Worm (Caenorhabditis elegans) whole organism, L2 larva: ENCODE measurements around the gene fmil-1.

Experiments
- C34F6.9 ChIP-seq: fragments of 150-350 bp; optimal IDR thresholded peaks from 2 replicates; lab custom pipeline; 2014; ENCODE audit warnings: missing biosample characterization, missing genetic modification characterization
- F13H6.1 ChIP-seq: sonication (generic microtip); optimal IDR thresholded peaks from 2 replicates; lab custom pipeline; 2016; ENCODE audit warnings: missing genetic modification characterization, missing compliant biosample characterization
- R02D3.7 ChIP-seq: fragments of 150-350 bp; optimal IDR thresholded peaks from 2 replicates; lab custom pipeline; 2014; ENCODE audit warnings: missing biosample characterization, missing genetic modification characterization
- Y55F3AM.14 ChIP-seq: fragments of 200-800 bp; sonication (Bioruptor generic); optimal IDR thresholded peaks from 2 replicates; lab custom pipeline; 2018; ENCODE audit warnings: mild to moderate bottlenecking, missing genetic modification characterization, missing compliant biosample characterization
- ZK546.5 ChIP-seq: sonication (generic microtip); optimal IDR thresholded peaks from 2 replicates; lab custom pipeline; 2017; ENCODE audit warnings: missing biosample characterization, missing genetic modification characterization
- alr-1 ChIP-seq: fragments of 150-350 bp; optimal IDR thresholded peaks from 2 replicates; lab custom pipeline; 2014; ENCODE audit warnings: missing biosample characterization, missing genetic modification characterization
- aly-2 ChIP-seq: fragments of 150-350 bp; optimal IDR thresholded peaks from 2 replicates; lab custom pipeline; 2014; ENCODE audit warnings: missing biosample characterization, missing genetic modification characterization
- ama-1 ChIP-seq: fragments of 150-350 bp; optimal IDR thresholded peaks from 2 replicates; lab custom pipeline; 2018; ENCODE audit warnings: inconsistent platforms
- blmp-1 ChIP-seq: sonication (generic microtip); optimal IDR thresholded peaks from 2 replicates; lab custom pipeline; 2017; ENCODE audit warnings: missing genetic modification characterization, mild to moderate bottlenecking, missing compliant biosample characterization, antibody characterized with exemption, moderate library complexity; ENCODE audit not compliant: insufficient read depth
- ceh-16 ChIP-seq: fragments of 150-350 bp; optimal IDR thresholded peaks from 2 replicates; lab custom pipeline; 2014; ENCODE audit warnings: missing biosample characterization, missing genetic modification characterization
- ceh-82 ChIP-seq: fragments of 150-350 bp; optimal IDR thresholded peaks from 2 replicates; lab custom pipeline; 2014; ENCODE audit warnings: missing biosample characterization, missing genetic modification characterization
- crh-2 ChIP-seq: sonication (generic microtip); optimal IDR thresholded peaks from 2 replicates; lab custom pipeline; 2017; ENCODE audit warnings: missing biosample characterization, missing genetic modification characterization
- dmd-4 ChIP-seq: sonication (generic microtip); optimal IDR thresholded peaks from 2 replicates; lab custom pipeline; 2017; ENCODE audit warnings: missing biosample characterization, missing genetic modification characterization
- elt-3 ChIP-seq: sonication (generic microtip); optimal IDR thresholded peaks from 2 replicates; lab custom pipeline; 2017; ENCODE audit warnings: missing biosample characterization, missing genetic modification characterization
- fos-1 ChIP-seq: fragments of 150-350 bp; optimal IDR thresholded peaks from 2 replicates; lab custom pipeline; 2014; ENCODE audit warnings: missing biosample characterization, missing genetic modification characterization
- gmeb-1 ChIP-seq: fragments of 150-350 bp; optimal IDR thresholded peaks from 2 replicates; lab custom pipeline; 2014; ENCODE audit warnings: missing biosample characterization, missing genetic modification characterization
- lin-11 ChIP-seq: fragments of 150-350 bp; sonication (generic microtip); optimal IDR thresholded peaks from 2 replicates; lab custom pipeline; 2014; ENCODE audit warnings: missing biosample characterization, missing genetic modification characterization, inconsistent platforms, mixed read lengths
- lin-13 ChIP-seq: fragments of 150-350 bp; optimal IDR thresholded peaks from 2 replicates; lab custom pipeline; 2014; ENCODE audit warnings: missing biosample characterization, missing genetic modification reagents, missing genetic modification characterization
- lin-39 ChIP-seq: fragments of 150-350 bp; optimal IDR thresholded peaks from 2 replicates; lab custom pipeline; 2014; ENCODE audit warnings: missing biosample characterization, missing genetic modification reagents, missing genetic modification characterization
- lsy-2 ChIP-seq, 2 experiments: fragments of 150-350 bp in 1 of 2; sonication (generic microtip) in 1 of 2; optimal IDR thresholded peaks; 2 replicates each; lab custom pipeline; 2014 to 2017; ENCODE audit warnings: missing biosample characterization in 2 of 2, missing genetic modification characterization in 2 of 2
- mab-5 ChIP-seq: fragments of 150-350 bp; optimal IDR thresholded peaks from 2 replicates; lab custom pipeline; 2014; ENCODE audit warnings: missing biosample characterization, missing genetic modification characterization
- mbf-1 ChIP-seq: sonication (generic microtip); optimal IDR thresholded peaks from 2 replicates; lab custom pipeline; 2017; ENCODE audit warnings: missing biosample characterization, missing genetic modification characterization
- mdl-1 ChIP-seq, 2 experiments: fragments of 150-350 bp in 1 of 2; sonication (generic microtip) in 1 of 2; optimal IDR thresholded peaks; 2 replicates each; lab custom pipeline; 2017; ENCODE audit warnings: missing biosample characterization in 2 of 2, missing genetic modification characterization in 2 of 2
- nhr-10 ChIP-seq: sonication (generic microtip); optimal IDR thresholded peaks from 2 replicates; lab custom pipeline; 2017; ENCODE audit warnings: missing biosample characterization, missing genetic modification characterization
- nhr-11 ChIP-seq: fragments of 150-350 bp; optimal IDR thresholded peaks from 2 replicates; lab custom pipeline; 2014; ENCODE audit warnings: missing biosample characterization, missing genetic modification characterization
- nhr-12 ChIP-seq: fragments of 150-350 bp; optimal IDR thresholded peaks from 2 replicates; lab custom pipeline; 2014; ENCODE audit warnings: missing biosample characterization, missing genetic modification characterization
- nhr-129 ChIP-seq: fragments of 150-350 bp; optimal IDR thresholded peaks from 2 replicates; lab custom pipeline; 2014; ENCODE audit warnings: missing biosample characterization, missing genetic modification characterization
- nhr-21 ChIP-seq: fragments of 150-350 bp; optimal IDR thresholded peaks from 2 replicates; lab custom pipeline; 2014; ENCODE audit warnings: missing biosample characterization, missing genetic modification characterization
- nhr-237 ChIP-seq: fragments of 150-350 bp; optimal IDR thresholded peaks from 2 replicates; lab custom pipeline; 2014; ENCODE audit warnings: missing biosample characterization, missing genetic modification characterization
- nhr-25 ChIP-seq: fragments of 150-350 bp; sonication (generic microtip); optimal IDR thresholded peaks from 3 replicates; lab custom pipeline; 2014; ENCODE audit warnings: missing biosample characterization, missing genetic modification characterization
- nhr-6 ChIP-seq: fragments of 150-350 bp; optimal IDR thresholded peaks from 2 replicates; lab custom pipeline; 2014; ENCODE audit warnings: missing biosample characterization, missing genetic modification characterization
- nhr-77 ChIP-seq: fragments of 150-350 bp; optimal IDR thresholded peaks from 2 replicates; lab custom pipeline; 2014; ENCODE audit warnings: missing biosample characterization, missing genetic modification characterization
- sem-4 ChIP-seq: fragments of 150-350 bp; optimal IDR thresholded peaks from 2 replicates; lab custom pipeline; 2014; ENCODE audit warnings: missing biosample characterization, missing genetic modification reagents, missing genetic modification characterization
- sma-3 ChIP-seq: sonication (generic microtip); optimal IDR thresholded peaks from 2 replicates; lab custom pipeline; 2016; ENCODE audit warnings: missing genetic modification reagents, missing genetic modification characterization, missing compliant biosample characterization
- snpc-4 ChIP-seq: fragments of 150-350 bp; optimal IDR thresholded peaks from 2 replicates; lab custom pipeline; 2014; ENCODE audit warnings: missing biosample characterization, missing genetic modification characterization
- unc-39 ChIP-seq: fragments of 150-350 bp; optimal IDR thresholded peaks from 2 replicates; lab custom pipeline; 2014; ENCODE audit warnings: missing biosample characterization, missing genetic modification characterization
- unc-55 ChIP-seq: fragments of 150-350 bp; sonication (generic microtip); optimal IDR thresholded peaks from 3 replicates; lab custom pipeline; 2014; ENCODE audit warnings: missing biosample characterization, missing genetic modification reagents, missing genetic modification characterization
- unc-62 ChIP-seq: fragments of 150-350 bp; optimal IDR thresholded peaks from 2 replicates; lab custom pipeline; 2014; ENCODE audit warnings: missing biosample characterization, missing genetic modification reagents, missing genetic modification characterization
- zag-1 ChIP-seq: fragments of 150-350 bp; optimal IDR thresholded peaks from 2 replicates; lab custom pipeline; 2014; ENCODE audit warnings: missing biosample characterization, missing genetic modification characterization
- ztf-1 ChIP-seq: fragments of 200-800 bp; sonication (Bioruptor generic); conservative IDR thresholded peaks from 2 replicates; pipeline ENCODE4 v1.3.6; 2022; ENCODE audit warnings: missing genetic modification characterization, missing compliant biosample characterization
- ztf-11 ChIP-seq: sonication (generic microtip); optimal IDR thresholded peaks from 2 replicates; lab custom pipeline; 2017; ENCODE audit warnings: missing biosample characterization, missing genetic modification characterization
- ztf-4 ChIP-seq: fragments of 150-350 bp; optimal IDR thresholded peaks from 2 replicates; lab custom pipeline; 2014; ENCODE audit warnings: missing biosample characterization, missing genetic modification characterization

The fmil-1 gene

DNA sequence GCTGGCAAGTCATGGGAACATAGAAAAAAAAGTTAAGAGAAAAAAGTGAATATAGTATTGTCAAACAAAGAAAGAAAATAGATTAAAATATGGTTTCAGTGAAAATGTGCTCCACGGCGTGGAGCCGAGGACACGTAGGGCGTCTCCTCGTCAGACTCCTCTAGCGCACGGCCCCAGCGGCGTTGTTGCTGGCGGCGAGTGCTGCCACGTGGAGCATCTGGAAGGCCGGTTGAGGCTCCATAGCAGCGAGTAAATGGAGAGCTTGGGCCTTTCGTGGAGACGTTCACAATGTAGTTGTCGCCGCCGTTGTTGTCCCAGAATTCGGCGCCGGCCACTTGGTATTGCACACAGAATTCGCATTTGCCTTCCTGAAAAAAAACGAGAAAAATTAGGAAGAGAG is 23.0 kb downstream of the fmil-1 start:
- no peak for TF ChIP-seq aly-2

ce11 chrIV:3644863-3645378 is 23.6 kb downstream of the fmil-1 start:
- TF ChIP-seq F13H6.1 (tag; lab: Kevin White, UChicago) (peak; percentile 30), nhr-25 (tag; lab: Kevin White, UChicago) (no peak), ztf-4 (tag; lab: Kevin White, UChicago) (peak; percentile 100), lin-13 (GFP tag; lab: Kevin White, UChicago) (peak; percentile 31), nhr-129 (tag; lab: Kevin White, UChicago) (peak; percentile 55), ceh-16 (tag; lab: Kevin White, UChicago) (no peak), lsy-2 (tag; optimal IDR thresholded peaks at IDR 0.05; lab: Kevin White, UChicago) (peak in 1 of 2 experiments; percentile 57), nhr-6 (tag; lab: Kevin White, UChicago) (peak; percentile 21), ama-1 (peak; percentile 64)

- TF ChIP-seq blmp-1 (no peak), lin-39 (tag; lab: Kevin White, UChicago) (no peak), mdl-1 (tag; optimal IDR thresholded peaks at IDR 0.05; lab: Kevin White, UChicago) (no peak), unc-62 (GFP tag; lab: Kevin White, UChicago) (no peak), nhr-11 (tag; lab: Kevin White, UChicago) (no peak)
Observed at ce11 chrIV:3642189-3642588, 26.3 kb downstream of the fmil-1 start, which contains the start of gene CC8.3. Gene CC8.3 (minus strand): TSS chrIV:3642289.

- no peak for TF ChIP-seq nhr-129 (tag; lab: Kevin White, UChicago)
- no peak for TF ChIP-seq ama-1
- TF ChIP-seq ztf-1 (GFP tag; lab: Robert Waterston, UW): no peak
- TF ChIP-seq zag-1 (tag; lab: Kevin White, UChicago): no peak
- no peak for TF ChIP-seq lin-13 (GFP tag; lab: Kevin White, UChicago)
- TF ChIP-seq nhr-21 (tag; lab: Kevin White, UChicago): no peak
- TF ChIP-seq R02D3.7 (tag; lab: Kevin White, UChicago): no peak
- no peak for TF ChIP-seq ztf-4 (tag; lab: Kevin White, UChicago)
- TF ChIP-seq sma-3: no peak
Observed at ce11 chrIV:3638250-3638926, 30.1 kb downstream of the fmil-1 start.

DNA sequence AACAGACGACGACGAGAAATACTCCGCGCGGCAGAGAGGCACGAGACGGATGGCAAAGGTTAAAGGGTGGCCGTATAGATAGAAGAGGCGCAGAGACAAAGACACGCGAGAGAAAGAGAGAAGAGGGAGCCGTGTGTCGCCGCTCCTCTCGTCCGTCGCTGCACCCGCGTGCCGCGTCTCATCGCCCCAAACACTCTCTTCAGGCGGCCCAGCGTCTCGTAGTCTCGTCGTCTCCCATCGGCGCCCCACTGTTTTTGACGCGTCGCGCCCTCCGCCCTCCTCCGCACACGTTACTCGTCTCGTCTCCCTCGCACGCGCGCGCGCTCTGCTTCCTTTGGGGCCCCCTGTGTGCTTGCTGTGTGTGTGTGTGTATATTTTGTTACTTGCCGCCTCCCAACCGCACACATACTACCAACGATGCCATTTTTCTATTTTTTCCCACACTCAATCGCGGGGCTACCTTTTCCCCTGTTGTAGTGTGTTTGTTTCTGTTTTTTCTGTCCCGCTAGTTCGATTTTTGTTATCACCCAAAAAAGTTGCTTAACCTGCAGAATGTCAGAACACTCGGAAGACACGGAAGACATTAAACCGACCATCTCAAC is 31.9 kb downstream of the fmil-1 start, which contains the start of gene madf-9:
madf-9 (plus strand) TSS at position 552 of the 602 bp plus-strand sequence.
- peak; percentile 59 for TF ChIP-seq zag-1 (tag; lab: Kevin White, UChicago)
- peak in 1 of 2 experiments; percentile 51 for TF ChIP-seq lsy-2 (tag; optimal IDR thresholded peaks at IDR 0.05; lab: Kevin White, UChicago)
- no peak for TF ChIP-seq sem-4 (tag; lab: Kevin White, UChicago)
- TF ChIP-seq alr-1 (tag; lab: Kevin White, UChicago): no peak
- no peak for TF ChIP-seq nhr-237
- TF ChIP-seq blmp-1: peak; percentile 0
- no peak for TF ChIP-seq lin-11 (tag; lab: Kevin White, UChicago)
- no peak for TF ChIP-seq dmd-4 (tag; lab: Kevin White, UChicago)
- no peak for TF ChIP-seq nhr-10 (tag; lab: Kevin White, UChicago)
- no peak for TF ChIP-seq ceh-16 (tag; lab: Kevin White, UChicago)
- TF ChIP-seq nhr-25 (tag; lab: Kevin White, UChicago): peak; percentile 39
- no peak for TF ChIP-seq lin-39 (tag; lab: Kevin White, UChicago)
- peak; percentile 32 for TF ChIP-seq snpc-4 (tag; lab: Kevin White, UChicago)
- peak; percentile 39 for TF ChIP-seq unc-39 (tag; lab: Kevin White, UChicago)
- peak; percentile 14 for TF ChIP-seq C34F6.9 (tag; lab: Kevin White, UChicago)
- no peak for TF ChIP-seq ama-1
- TF ChIP-seq fos-1 (tag; lab: Kevin White, UChicago): peak; percentile 24
- TF ChIP-seq mbf-1 (tag; lab: Kevin White, UChicago): no peak
- TF ChIP-seq nhr-12 (tag; lab: Kevin White, UChicago): no peak
- no peak for TF ChIP-seq elt-3
- TF ChIP-seq unc-62 (GFP tag; lab: Kevin White, UChicago): no peak
- no peak for TF ChIP-seq nhr-77 (tag; lab: Kevin White, UChicago)
- peak; percentile 62 for TF ChIP-seq unc-55 (GFP tag; lab: Kevin White, UChicago)
- peak; percentile 31 for TF ChIP-seq Y55F3AM.14 (GFP tag; lab: Kevin White, UChicago)
- TF ChIP-seq ztf-11: no peak
- TF ChIP-seq nhr-129 (tag; lab: Kevin White, UChicago): peak; percentile 44
- no peak for TF ChIP-seq ztf-1 (GFP tag; lab: Robert Waterston, UW)
- peak; percentile 50 for TF ChIP-seq gmeb-1
- TF ChIP-seq ZK546.5: no peak
- TF ChIP-seq mdl-1 (tag; optimal IDR thresholded peaks at IDR 0.05; lab: Kevin White, UChicago): peak; percentile 77 to 81
- TF ChIP-seq crh-2: no peak
- TF ChIP-seq nhr-6 (tag; lab: Kevin White, UChicago): no peak
- TF ChIP-seq nhr-21 (tag; lab: Kevin White, UChicago): peak; percentile 76
- no peak for TF ChIP-seq ceh-82 (tag; lab: Kevin White, UChicago)
- TF ChIP-seq mab-5: peak; percentile 32
- TF ChIP-seq aly-2: no peak
